Fruit fly (Drosophila melanogaster): ENCODE data around the gene Tektin-C.
A peak's percentile ranks its signal among the peaks of the same experiment; 100 is the strongest.

The Tektin-C gene

dm6 chr3L:5793967-5794366, 2.4 kb downstream of the Tektin-C start, which contains the start of gene Bre1 (continued):
- no peak for TF ChIP-seq CG9215 (GFP tag; IDR thresholded peaks at IDR 0.05)
- no peak for TF ChIP-seq ro (GFP tag; IDR thresholded peaks at IDR 0.05)
- no peak for TF ChIP-seq ssp (GFP tag; IDR thresholded peaks at IDR 0.05)
- TF ChIP-seq CG6654 (GFP tag; optimal IDR thresholded peaks at IDR 0.05), result no peak
- TF ChIP-seq CG11695 (GFP tag; IDR thresholded peaks at IDR 0.05), result no peak
- no peak for TF ChIP-seq CG7372 (GFP tag; IDR thresholded peaks at IDR 0.05)
- no peak for TF ChIP-seq Ravus (GFP tag; IDR thresholded peaks at IDR 0.05)
- no peak for TF ChIP-seq al (GFP tag; IDR thresholded peaks at IDR 0.05)
- peak; percentile 53 for TF ChIP-seq tna (GFP tag; IDR thresholded peaks at IDR 0.05; ENCODE audit: partially characterized antibody)
- TF ChIP-seq BEAF-32 (GFP tag; optimal IDR thresholded peaks at IDR 0.05), result peak; percentile 84
- peak; percentile 44 for TF ChIP-seq CG3847 (GFP tag; IDR thresholded peaks at IDR 0.05)
- TF ChIP-seq hth (optimal IDR thresholded peaks at IDR 0.05), result no peak
- TF ChIP-seq CG42726 (GFP tag; IDR thresholded peaks at IDR 0.05; ENCODE audit: partially characterized antibody), result peak; percentile 34; the same call in 1 of the 2 replicates
- no peak for TF ChIP-seq CG13894 (tag; optimal IDR thresholded peaks at IDR 0.05)
- TF ChIP-seq Dp (GFP tag; optimal IDR thresholded peaks at IDR 0.05), result peak; percentile 95
- TF ChIP-seq cato (GFP tag; optimal IDR thresholded peaks at IDR 0.05; ENCODE audit: borderline replicate concordance), result no peak
- TF ChIP-seq B-H2 (GFP tag; optimal IDR thresholded peaks at IDR 0.05), result peak; percentile 11
- no peak for TF ChIP-seq ken (GFP tag; IDR thresholded peaks at IDR 0.05)
- TF ChIP-seq knrl (GFP tag; IDR thresholded peaks at IDR 0.05; ENCODE audit: partially characterized antibody), result peak; percentile 75
- TF ChIP-seq inv (GFP tag; IDR thresholded peaks at IDR 0.05; ENCODE audit: partially characterized antibody), result peak; percentile 41; the same call in 1 of the 2 replicates
- no peak for TF ChIP-seq chif (GFP tag; optimal IDR thresholded peaks at IDR 0.05)
- peak; percentile 85 for TF ChIP-seq amos (GFP tag; IDR thresholded peaks at IDR 0.05; ENCODE audit: partially characterized antibody)
- no peak for TF ChIP-seq CG9817 (tag; optimal IDR thresholded peaks at IDR 0.05)
- TF ChIP-seq z (GFP tag; IDR thresholded peaks at IDR 0.05), result no peak
- peak; percentile 85 for TF ChIP-seq bbx (GFP tag; IDR thresholded peaks at IDR 0.05; ENCODE audit: partially characterized antibody)
- no peak for TF ChIP-seq Blimp-1 (GFP tag; optimal IDR thresholded peaks at IDR 0.05)
- peak; percentile 67 for TF ChIP-seq Scr (GFP tag; IDR thresholded peaks at IDR 0.05; ENCODE audit: partially characterized antibody)
- peak; percentile 33; the same call in 1 of the 3 replicates for TF ChIP-seq CG34422 (GFP tag; IDR thresholded peaks at IDR 0.05)
- no peak for TF ChIP-seq gt (GFP tag; IDR thresholded peaks at IDR 0.05)
- no peak for TF ChIP-seq org-1 (GFP tag; optimal IDR thresholded peaks at IDR 0.05)
- peak; percentile 82 for TF ChIP-seq Opbp (GFP tag; IDR thresholded peaks at IDR 0.05; ENCODE audit: partially characterized antibody)
- TF ChIP-seq CG14050 (GFP tag; IDR thresholded peaks at IDR 0.05), result no peak
- TF ChIP-seq onecut (GFP tag; IDR thresholded peaks at IDR 0.05), result peak; percentile 67
- TF ChIP-seq dm (GFP tag; optimal IDR thresholded peaks at IDR 0.05), result peak; percentile 33
- TF ChIP-seq stc (GFP tag; IDR thresholded peaks at IDR 0.05), result no peak
- TF ChIP-seq sob (GFP tag; IDR thresholded peaks at IDR 0.05), result no peak
- no peak for TF ChIP-seq Drgx (GFP tag; IDR thresholded peaks at IDR 0.05)
- peak; percentile 72; the same call in 2 of the 3 replicates for TF ChIP-seq CG6791 (GFP tag; IDR thresholded peaks at IDR 0.05; ENCODE audit: partially characterized antibody)
- peak in 1 of 2 experiments; percentile 43 for TF ChIP-seq Pdp1 (GFP tag; optimal IDR thresholded peaks at IDR 0.05)
- no peak for TF ChIP-seq CG7839 (tag; optimal IDR thresholded peaks at IDR 0.05)
- TF ChIP-seq CG12769 (tag; optimal IDR thresholded peaks at IDR 0.05), result no peak
- peak; percentile 48 for TF ChIP-seq CG17186 (GFP tag; optimal IDR thresholded peaks at IDR 0.05)
- TF ChIP-seq E2f2 (GFP tag; IDR thresholded peaks at IDR 0.05), result peak; percentile 97
- TF ChIP-seq gro (GFP tag; optimal IDR thresholded peaks at IDR 0.05), result peak; percentile 39
- TF ChIP-seq CG4328 (GFP tag; optimal IDR thresholded peaks at IDR 0.05), result no peak
- peak; percentile 82 for TF ChIP-seq MBD-R2 (GFP tag; IDR thresholded peaks at IDR 0.05)
- no peak for TF ChIP-seq CkIIα-i1 (GFP tag; IDR thresholded peaks at IDR 0.05)
- TF ChIP-seq Gsc (GFP tag; IDR thresholded peaks at IDR 0.05), result no peak
- no peak for TF ChIP-seq tgo (GFP tag; IDR thresholded peaks at IDR 0.05)
- TF ChIP-seq danr (GFP tag; IDR thresholded peaks at IDR 0.05), result no peak
- TF ChIP-seq CG12942 (GFP tag; optimal IDR thresholded peaks at IDR 0.05), result no peak

All from whole organism, embryonic.